Fruit fly (Drosophila melanogaster): ENCODE results near the gene DIP-iota.

Gene DIP-iota

dm6 chr2L:6656264-6656676 lies 34.8 kb upstream of the DIP-iota start, which contains the start of gene CG31633 (continued):
- TF ChIP-seq CG10267 (tag; optimal IDR thresholded peaks at IDR 0.05), result no peak
- no peak for TF ChIP-seq CG2202 (tag; optimal IDR thresholded peaks at IDR 0.05)
- TF ChIP-seq CG17385 (GFP tag; optimal IDR thresholded peaks at IDR 0.05), result no peak
- TF ChIP-seq hth (optimal IDR thresholded peaks at IDR 0.05), result no peak
- TF ChIP-seq CG13775 (GFP tag; optimal IDR thresholded peaks at IDR 0.05), result no peak
- TF ChIP-seq hkb (optimal IDR thresholded peaks at IDR 0.05), result no peak
- no peak for TF ChIP-seq hkb (GFP tag; IDR thresholded peaks at IDR 0.05)
- no peak for TF ChIP-seq Sin3A (optimal IDR thresholded peaks at IDR 0.05)
- TF ChIP-seq twi (tag; optimal IDR thresholded peaks at IDR 0.05), result no peak
- TF ChIP-seq tna (GFP tag; IDR thresholded peaks at IDR 0.05; ENCODE audit: partially characterized antibody), result peak; percentile 95
- no peak for TF ChIP-seq tgo (GFP tag; IDR thresholded peaks at IDR 0.05)
- TF ChIP-seq CG10565 (GFP tag; optimal IDR thresholded peaks at IDR 0.05), result no peak
- TF ChIP-seq zfh2 (GFP tag; optimal IDR thresholded peaks at IDR 0.05), result no peak
- TF ChIP-seq CG12104 (GFP tag; optimal IDR thresholded peaks at IDR 0.05), result no peak
- no peak for TF ChIP-seq Camta (GFP tag; optimal IDR thresholded peaks at IDR 0.05)
- TF ChIP-seq Taf1 (GFP tag; IDR thresholded peaks at IDR 0.05), result no peak
- no peak for TF ChIP-seq CG2678 (tag; optimal IDR thresholded peaks at IDR 0.05)
- TF ChIP-seq CG9817 (tag; optimal IDR thresholded peaks at IDR 0.05), result no peak
- no peak for TF ChIP-seq CG17912 (GFP tag; optimal IDR thresholded peaks at IDR 0.05)
- peak; percentile 54; the same call in 1 of the 2 replicates for TF ChIP-seq MBD-R2 (GFP tag; IDR thresholded peaks at IDR 0.05)
- TF ChIP-seq CG14860 (GFP tag; IDR thresholded peaks at IDR 0.05; ENCODE audit: partially characterized antibody), result peak; percentile 85
- TF ChIP-seq stc (GFP tag; IDR thresholded peaks at IDR 0.05), result no peak
- TF ChIP-seq Aef1 (GFP tag; IDR thresholded peaks at IDR 0.05), result no peak
- no peak for TF ChIP-seq CG14710 (tag; optimal IDR thresholded peaks at IDR 0.05)
- TF ChIP-seq slou (GFP tag; optimal IDR thresholded peaks at IDR 0.05), result no peak
- no peak for TF ChIP-seq CG16815 (GFP tag; optimal IDR thresholded peaks at IDR 0.05)
- TF ChIP-seq CG33213 (GFP tag; optimal IDR thresholded peaks at IDR 0.05), result no peak
- TF ChIP-seq Doc3 (GFP tag; IDR thresholded peaks at IDR 0.05; ENCODE audit: partially characterized antibody), result peak; percentile 60; the same call in 1 of the 3 replicates
- no peak for TF ChIP-seq CG17568 (GFP tag; optimal IDR thresholded peaks at IDR 0.05)
- TF ChIP-seq CG10462 (GFP tag; optimal IDR thresholded peaks at IDR 0.05), result no peak
- no peak for TF ChIP-seq CG4328 (GFP tag; optimal IDR thresholded peaks at IDR 0.05)
- peak; percentile 96 for TF ChIP-seq pfk (GFP tag; optimal IDR thresholded peaks at IDR 0.05)
- no peak for TF ChIP-seq H2.0 (GFP tag; IDR thresholded peaks at IDR 0.05)
- TF ChIP-seq ham (GFP tag; IDR thresholded peaks at IDR 0.05), result no peak
- no peak for TF ChIP-seq nau (GFP tag; optimal IDR thresholded peaks at IDR 0.05)
- no peak for TF ChIP-seq CG13894 (tag; optimal IDR thresholded peaks at IDR 0.05)
- no peak for TF ChIP-seq her (GFP tag; optimal IDR thresholded peaks at IDR 0.05)
- TF ChIP-seq CG8290 (GFP tag; optimal IDR thresholded peaks at IDR 0.05), result peak; percentile 42
- TF ChIP-seq CG8290 (tag; optimal IDR thresholded peaks at IDR 0.05), result no peak
- no peak for TF ChIP-seq CG11085 (GFP tag; IDR thresholded peaks at IDR 0.05)
- no peak for TF ChIP-seq CG6175 (GFP tag; IDR thresholded peaks at IDR 0.05)
- TF ChIP-seq CG18262 (tag; optimal IDR thresholded peaks at IDR 0.05), result no peak
- TF ChIP-seq CG12299 (tag; optimal IDR thresholded peaks at IDR 0.05), result no peak
- no peak for TF ChIP-seq CG7745 (tag; optimal IDR thresholded peaks at IDR 0.05)
- peak; percentile 70 for TF ChIP-seq bbx (GFP tag; IDR thresholded peaks at IDR 0.05; ENCODE audit: partially characterized antibody)
- TF ChIP-seq CG1832 (GFP tag; optimal IDR thresholded peaks at IDR 0.05), result no peak
- no peak for TF ChIP-seq gcm2 (GFP tag; optimal IDR thresholded peaks at IDR 0.05)
- TF ChIP-seq peb (GFP tag; IDR thresholded peaks at IDR 0.05), result no peak
- no peak for TF ChIP-seq CG13123 (GFP tag; optimal IDR thresholded peaks at IDR 0.05)
- no peak for TF ChIP-seq eyg (GFP tag; optimal IDR thresholded peaks at IDR 0.05)
- no peak for TF ChIP-seq CG17802 (tag; optimal IDR thresholded peaks at IDR 0.05)
- TF ChIP-seq Ada2b (GFP tag; IDR thresholded peaks at IDR 0.05), result no peak
- TF ChIP-seq crol (GFP tag; IDR thresholded peaks at IDR 0.05), result no peak
